Worm (Caenorhabditis elegans): ENCODE results near the gene dhs-5.

dhs-5 gene

DNA sequence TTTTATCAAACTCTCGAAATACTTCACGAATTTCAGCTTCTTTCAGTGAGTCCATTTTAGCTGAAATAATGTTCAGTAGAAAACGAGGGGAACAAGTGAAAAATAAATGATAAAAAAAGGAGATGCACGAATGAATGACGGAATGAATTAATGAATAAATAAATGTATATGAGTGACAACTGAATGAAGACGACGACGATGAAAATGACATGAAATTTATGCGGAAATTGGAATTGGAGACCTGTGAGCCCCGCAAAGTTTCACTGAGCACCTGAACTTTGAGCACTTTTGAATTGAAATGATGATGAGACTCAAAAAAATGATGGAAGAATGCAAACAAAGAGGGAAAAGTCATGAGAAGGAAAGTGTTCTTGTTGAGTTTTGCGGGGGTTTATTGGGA is 28.3 kb downstream of the dhs-5 start, which contains the start of gene cal-8:
TSS of gene cal-8 (minus strand) at position 60 of the 400 bp plus-strand sequence.
- TF ChIP-seq ceh-82 (tag; optimal IDR thresholded peaks at IDR 0.05): no peak
- TF ChIP-seq pqm-1 (tag; optimal IDR thresholded peaks at IDR 0.05): no peak
- no peak for TF ChIP-seq nhr-76 (tag; optimal IDR thresholded peaks at IDR 0.05)
- no peak for TF ChIP-seq lin-15B (tag; optimal IDR thresholded peaks at IDR 0.05)
- no peak for TF ChIP-seq egl-5 (tag; optimal IDR thresholded peaks at IDR 0.05)
- no peak for TF ChIP-seq daf-12 (tag; optimal IDR thresholded peaks at IDR 0.05)
- TF ChIP-seq nhr-43 (tag; optimal IDR thresholded peaks at IDR 0.05; ENCODE audit: poor library complexity, severe bottlenecking): no peak
- TF ChIP-seq nhr-11 (tag; optimal IDR thresholded peaks at IDR 0.05): no peak
- no peak for TF ChIP-seq eor-1 (tag; optimal IDR thresholded peaks at IDR 0.05)
- TF ChIP-seq ZK546.5 (tag; optimal IDR thresholded peaks at IDR 0.05): no peak
- no peak for TF ChIP-seq sea-2 (GFP tag; optimal IDR thresholded peaks at IDR 0.05)
- no peak for TF ChIP-seq R02D3.7 (tag; optimal IDR thresholded peaks at IDR 0.05)
- TF ChIP-seq hmg-11 (tag; optimal IDR thresholded peaks at IDR 0.05): no peak
- TF ChIP-seq unc-39 (tag; optimal IDR thresholded peaks at IDR 0.05): no peak
- no peak for TF ChIP-seq ceh-16 (tag; optimal IDR thresholded peaks at IDR 0.05)
- no peak for TF ChIP-seq nhr-77 (tag; optimal IDR thresholded peaks at IDR 0.05)
- no peak for TF ChIP-seq nhr-12 (tag; optimal IDR thresholded peaks at IDR 0.05)
- no peak for TF ChIP-seq tbx-2 (tag; optimal IDR thresholded peaks at IDR 0.05)
- TF ChIP-seq lsy-12 (tag; optimal IDR thresholded peaks at IDR 0.05): no peak
- TF ChIP-seq nhr-25 (tag; optimal IDR thresholded peaks at IDR 0.05): no peak

DNA sequence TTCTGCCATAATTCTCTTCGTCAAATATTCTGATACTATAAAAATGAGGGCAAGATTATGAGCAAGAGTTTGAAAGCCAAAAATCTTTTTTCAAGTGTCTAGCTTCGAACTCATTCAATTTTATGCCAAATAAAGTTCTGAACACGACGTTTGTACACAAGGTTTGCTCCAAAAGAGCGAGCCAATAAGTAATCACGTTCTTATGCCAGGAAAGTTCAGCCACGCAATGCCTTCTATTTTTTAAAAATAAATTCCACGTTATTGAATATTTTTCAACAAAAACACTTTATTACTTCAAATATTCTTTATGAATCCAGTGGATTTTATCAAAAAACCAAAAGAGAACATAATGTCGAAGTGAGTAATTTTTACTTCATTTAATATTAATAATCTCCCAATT is 34.2 kb downstream of the dhs-5 start, which contains the start of gene nep-5:
TSS of gene nep-5 (plus strand) at position 301 of the 400 bp plus-strand sequence.
- TF ChIP-seq hmg-11 (tag; optimal IDR thresholded peaks at IDR 0.05) (no peak), nhr-23 (tag; optimal IDR thresholded peaks at IDR 0.05) (no peak), zag-1 (tag; optimal IDR thresholded peaks at IDR 0.05) (no peak), skn-1 (tag; optimal IDR thresholded peaks at IDR 0.05) (no peak), fos-1 (tag; optimal IDR thresholded peaks at IDR 0.05) (no peak), tbx-2 (tag; optimal IDR thresholded peaks at IDR 0.05) (no peak), fkh-10 (GFP tag; optimal IDR thresholded peaks at IDR 0.05) (no peak), nhr-11 (tag; optimal IDR thresholded peaks at IDR 0.05) (no peak), snpc-4 (tag; optimal IDR thresholded peaks at IDR 0.05) (no peak), nhr-12 (tag; optimal IDR thresholded peaks at IDR 0.05) (no peak), nhr-25 (tag; optimal IDR thresholded peaks at IDR 0.05) (no peak), nhr-67 (tag; optimal IDR thresholded peaks at IDR 0.05) (no peak), egl-5 (tag; optimal IDR thresholded peaks at IDR 0.05) (no peak), daf-12 (tag; optimal IDR thresholded peaks at IDR 0.05) (no peak), nfya-1 (tag; optimal IDR thresholded peaks at IDR 0.05; ENCODE audit: insufficient read depth) (no peak)

DNA sequence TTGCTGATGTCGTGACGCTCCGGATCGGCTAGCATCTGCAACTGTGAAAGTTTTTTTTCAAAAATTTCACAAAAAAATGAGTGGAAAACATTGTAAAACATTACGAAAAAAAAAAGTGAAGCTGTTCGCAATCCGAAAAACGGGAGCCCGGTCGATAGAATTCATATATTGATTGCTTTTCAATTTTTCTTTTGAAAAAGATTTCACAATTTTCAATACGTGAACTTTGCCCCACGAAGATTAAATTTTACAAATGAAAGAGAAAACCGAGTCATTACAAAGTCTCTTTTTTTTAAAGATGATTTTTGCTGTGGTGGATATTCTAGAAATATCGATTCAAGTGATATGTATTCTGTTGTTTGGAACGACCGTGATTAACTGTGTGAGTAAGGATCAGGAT is 40.8 kb downstream of the dhs-5 start, which contains the start of gene F12A10.6:
TSS of gene F12A10.6 (minus strand) at position 101 of the 400 bp plus-strand sequence.
- no peak for TF ChIP-seq mml-1 (tag; optimal IDR thresholded peaks at IDR 0.05)
- TF ChIP-seq daf-12 (tag; optimal IDR thresholded peaks at IDR 0.05): no peak
- TF ChIP-seq ceh-16 (tag; optimal IDR thresholded peaks at IDR 0.05): no peak
- no peak for TF ChIP-seq unc-62 (GFP tag; optimal IDR thresholded peaks at IDR 0.05)
- no peak for TF ChIP-seq unc-39 (tag; optimal IDR thresholded peaks at IDR 0.05)
- no peak for TF ChIP-seq ceh-9 (tag; optimal IDR thresholded peaks at IDR 0.05)
- no peak for TF ChIP-seq lsy-12 (tag; optimal IDR thresholded peaks at IDR 0.05)
- no peak for TF ChIP-seq nhr-11 (tag; optimal IDR thresholded peaks at IDR 0.05)
- no peak for TF ChIP-seq ztf-11 (tag; optimal IDR thresholded peaks at IDR 0.05)
- TF ChIP-seq nhr-12 (tag; optimal IDR thresholded peaks at IDR 0.05): no peak

DNA sequence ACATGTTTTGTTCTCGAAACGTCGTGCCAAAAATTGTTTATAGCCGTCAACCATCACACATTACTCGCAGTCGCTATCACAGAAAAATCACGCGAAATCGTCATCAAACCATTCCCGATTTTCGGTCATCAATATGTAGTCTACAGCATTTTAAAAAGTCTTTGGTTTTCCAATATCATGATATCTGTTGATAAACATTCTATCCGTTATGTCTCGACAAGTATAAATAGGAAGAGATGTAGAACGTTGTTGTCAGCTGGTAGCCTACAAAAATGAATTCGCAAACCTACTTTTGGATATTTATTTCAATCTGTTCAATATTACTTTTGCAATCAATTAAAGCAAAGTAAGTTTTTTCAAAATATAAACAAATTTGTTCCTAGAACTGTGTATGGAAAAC is 42.7 kb downstream of the dhs-5 start, which contains the start of gene F12A10.1:
TSS of gene F12A10.1 (plus strand) at position 166 of the 400 bp plus-strand sequence.
- TF ChIP-seq eor-1 (tag; optimal IDR thresholded peaks at IDR 0.05): no peak
- TF ChIP-seq lsy-12 (tag; optimal IDR thresholded peaks at IDR 0.05): no peak
- no peak for TF ChIP-seq aly-2 (tag; optimal IDR thresholded peaks at IDR 0.05)
- TF ChIP-seq snpc-4 (tag; optimal IDR thresholded peaks at IDR 0.05): no peak
- no peak for TF ChIP-seq nhr-11 (tag; optimal IDR thresholded peaks at IDR 0.05)
- TF ChIP-seq pha-4 (tag; optimal IDR thresholded peaks at IDR 0.05): no peak
- TF ChIP-seq nhr-12 (tag; optimal IDR thresholded peaks at IDR 0.05): no peak
- no peak for TF ChIP-seq elt-3 (tag; optimal IDR thresholded peaks at IDR 0.05)
- TF ChIP-seq tbx-2 (tag; optimal IDR thresholded peaks at IDR 0.05): no peak
- no peak for TF ChIP-seq daf-12 (tag; optimal IDR thresholded peaks at IDR 0.05)
